Worm (Caenorhabditis elegans): ENCODE results near the gene kvs-3.

DNA sequence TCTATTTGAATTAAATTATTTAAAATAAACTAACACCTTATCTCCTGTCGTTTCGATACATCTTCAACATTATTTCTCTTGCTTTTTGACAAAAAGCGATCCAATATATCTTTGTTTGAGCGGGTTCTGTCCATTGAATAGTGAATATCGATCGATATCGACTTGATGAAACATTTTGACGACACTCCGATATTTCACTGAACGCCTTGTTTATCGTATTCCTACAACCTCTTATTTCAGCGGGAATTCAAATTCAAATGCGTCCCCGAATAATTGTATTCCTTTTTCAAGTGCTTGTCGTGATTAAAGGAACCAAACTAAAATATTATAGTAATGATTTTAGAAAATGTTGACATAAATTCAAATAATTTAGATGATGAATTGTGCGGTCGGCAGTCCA is 28.7 kb downstream of the kvs-3 start, which contains the start of the genes K07B1.7 and try-5:
- TF ChIP-seq elt-2 (tag; optimal IDR thresholded peaks at IDR 0.05) (no peak), rnt-1 (tag; optimal IDR thresholded peaks at IDR 0.05) (peak; percentile 74)

All from whole organism, L1 larva.